Worm (Caenorhabditis elegans) whole organism, L3 larva: ENCODE data around the gene F46C3.2.

Experiments
- R02D3.7 ChIP-seq: fragments of 150-350 bp; optimal IDR thresholded peaks from 2 replicates; lab custom pipeline; 2014; ENCODE audit warnings: missing biosample characterization, missing genetic modification characterization
- ZK546.5 ChIP-seq: sonication (generic microtip); optimal IDR thresholded peaks from 2 replicates; lab custom pipeline; 2017; ENCODE audit warnings: missing biosample characterization, missing genetic modification characterization
- aly-2 ChIP-seq: fragments of 150-350 bp; optimal IDR thresholded peaks from 2 replicates; lab custom pipeline; 2014; ENCODE audit warnings: missing biosample characterization, missing genetic modification characterization
- ceh-16 ChIP-seq: sonication (generic microtip); optimal IDR thresholded peaks from 2 replicates; lab custom pipeline; 2017; ENCODE audit warnings: missing biosample characterization, missing genetic modification characterization
- ceh-28 ChIP-seq: fragments of 150-350 bp; optimal IDR thresholded peaks from 2 replicates; lab custom pipeline; 2014; ENCODE audit warnings: missing biosample characterization, missing genetic modification reagents, missing genetic modification characterization
- ceh-9 ChIP-seq: sonication (generic microtip); optimal IDR thresholded peaks from 2 replicates; lab custom pipeline; 2018; ENCODE audit warnings: missing biosample characterization, missing genetic modification characterization
- daf-12 ChIP-seq: fragments of 150-350 bp; optimal IDR thresholded peaks from 2 replicates; lab custom pipeline; 2014; ENCODE audit warnings: missing biosample characterization, missing genetic modification reagents, missing genetic modification characterization
- egl-27 ChIP-seq: sonication (generic microtip); optimal IDR thresholded peaks from 4 replicates; lab custom pipeline; 2017; ENCODE audit warnings: missing biosample characterization, missing genetic modification reagents, missing genetic modification characterization
- elt-2 ChIP-seq: sonication (generic microtip); optimal IDR thresholded peaks from 2 replicates; lab custom pipeline; 2016; ENCODE audit warnings: missing genetic modification reagents, mild to moderate bottlenecking, missing genetic modification characterization, missing compliant biosample characterization
- elt-3 ChIP-seq, 3 experiments: fragments of 150-350 bp in 1 of 3; sonication (generic microtip) in 2 of 3; optimal IDR thresholded peaks; 2 replicates in 2 of 3; 4 replicates in 1 of 3; lab custom pipeline; 2014 to 2017; ENCODE audit warnings: missing biosample characterization in 3 of 3, missing genetic modification characterization in 3 of 3
- eor-1 ChIP-seq, 2 experiments: fragments of 150-350 bp; optimal IDR thresholded peaks; 2 replicates each; lab custom pipeline; 2014 to 2018; ENCODE audit warnings: missing biosample characterization in 2 of 2, missing genetic modification characterization in 2 of 2
- fkh-2 ChIP-seq: fragments of 150-350 bp; optimal IDR thresholded peaks from 2 replicates; lab custom pipeline; 2014; ENCODE audit warnings: missing biosample characterization, missing genetic modification reagents, missing genetic modification characterization
- fos-1 ChIP-seq: fragments of 150-350 bp; optimal IDR thresholded peaks from 2 replicates; lab custom pipeline; 2014; ENCODE audit warnings: missing biosample characterization, missing genetic modification characterization
- hmg-11 ChIP-seq: sonication (generic microtip); optimal IDR thresholded peaks from 2 replicates; lab custom pipeline; 2016; ENCODE audit warnings: missing genetic modification characterization, missing compliant biosample characterization
- jun-1 ChIP-seq: fragments of 150-350 bp; optimal IDR thresholded peaks from 2 replicates; lab custom pipeline; 2014; ENCODE audit warnings: missing biosample characterization, missing genetic modification reagents, missing genetic modification characterization
- lin-15B ChIP-seq: fragments of 150-350 bp; optimal IDR thresholded peaks from 2 replicates; lab custom pipeline; 2014; ENCODE audit warnings: missing biosample characterization, missing genetic modification characterization
- lin-39 ChIP-seq: fragments of 150-350 bp; optimal IDR thresholded peaks from 2 replicates; lab custom pipeline; 2018; ENCODE audit warnings: missing biosample characterization, missing genetic modification reagents, missing genetic modification characterization
- lsy-12 ChIP-seq: sonication (generic microtip); optimal IDR thresholded peaks from 2 replicates; lab custom pipeline; 2016; ENCODE audit warnings: mild to moderate bottlenecking, missing genetic modification characterization, missing compliant biosample characterization
- mdl-1 ChIP-seq: fragments of 150-350 bp; optimal IDR thresholded peaks from 2 replicates; lab custom pipeline; 2014; ENCODE audit warnings: missing biosample characterization, missing genetic modification characterization
- mml-1 ChIP-seq: fragments of 150-350 bp; sonication (generic microtip); optimal IDR thresholded peaks from 3 replicates; lab custom pipeline; 2014; ENCODE audit warnings: missing biosample characterization, missing genetic modification characterization
- nfya-1 ChIP-seq: sonication (generic microtip); optimal IDR thresholded peaks from 2 replicates; lab custom pipeline; 2017; ENCODE audit warnings: missing genetic modification characterization, mild to moderate bottlenecking, missing compliant biosample characterization, antibody characterized with exemption, moderate library complexity; ENCODE audit not compliant: insufficient read depth
- nhr-12 ChIP-seq: fragments of 150-350 bp; optimal IDR thresholded peaks from 2 replicates; lab custom pipeline; 2014; ENCODE audit warnings: missing biosample characterization, missing genetic modification characterization
- nhr-23 ChIP-seq: fragments of 150-350 bp; optimal IDR thresholded peaks from 2 replicates; lab custom pipeline; 2014; ENCODE audit warnings: missing biosample characterization, missing genetic modification reagents, missing genetic modification characterization
- nhr-237 ChIP-seq: fragments of 150-350 bp; optimal IDR thresholded peaks from 2 replicates; lab custom pipeline; 2014; ENCODE audit warnings: missing biosample characterization, missing genetic modification characterization
- nhr-25 ChIP-seq: sonication (generic microtip); optimal IDR thresholded peaks from 2 replicates; lab custom pipeline; 2017; ENCODE audit warnings: missing biosample characterization, missing genetic modification characterization
- nhr-28 ChIP-seq: fragments of 150-350 bp; optimal IDR thresholded peaks from 2 replicates; lab custom pipeline; 2014; ENCODE audit warnings: missing biosample characterization, missing genetic modification characterization
- nhr-43 ChIP-seq: sonication (generic microtip); optimal IDR thresholded peaks from 2 replicates; lab custom pipeline; 2016; ENCODE audit warnings: mild to moderate bottlenecking, missing genetic modification characterization, missing compliant biosample characterization; ENCODE audit not compliant: poor library complexity, severe bottlenecking
- nhr-77 ChIP-seq: fragments of 150-350 bp; optimal IDR thresholded peaks from 2 replicates; lab custom pipeline; 2014; ENCODE audit warnings: missing biosample characterization, missing genetic modification characterization
- pqm-1 ChIP-seq: fragments of 150-350 bp; optimal IDR thresholded peaks from 2 replicates; lab custom pipeline; 2017; ENCODE audit warnings: missing biosample characterization, missing genetic modification characterization, inconsistent platforms
- snpc-4 ChIP-seq: fragments of 150-350 bp; optimal IDR thresholded peaks from 2 replicates; lab custom pipeline; 2014; ENCODE audit warnings: missing biosample characterization, missing genetic modification characterization
- unc-39 ChIP-seq: sonication (generic microtip); optimal IDR thresholded peaks from 4 replicates; lab custom pipeline; 2017; ENCODE audit warnings: missing biosample characterization, missing genetic modification characterization
- unc-62 ChIP-seq: fragments of 150-350 bp; sonication (generic microtip); optimal IDR thresholded peaks from 4 replicates; lab custom pipeline; 2014; ENCODE audit warnings: missing biosample characterization, missing genetic modification reagents, missing genetic modification characterization
- zag-1 ChIP-seq: fragments of 150-350 bp; optimal IDR thresholded peaks from 2 replicates; lab custom pipeline; 2014; ENCODE audit warnings: missing biosample characterization, missing genetic modification characterization
- ztf-11 ChIP-seq: fragments of 150-350 bp; optimal IDR thresholded peaks from 2 replicates; lab custom pipeline; 2014; ENCODE audit warnings: missing biosample characterization, missing genetic modification characterization
- ztf-4 ChIP-seq: fragments of 150-350 bp; optimal IDR thresholded peaks from 2 replicates; lab custom pipeline; 2014; ENCODE audit warnings: missing biosample characterization, missing genetic modification characterization

Gene F46C3.2

DNA sequence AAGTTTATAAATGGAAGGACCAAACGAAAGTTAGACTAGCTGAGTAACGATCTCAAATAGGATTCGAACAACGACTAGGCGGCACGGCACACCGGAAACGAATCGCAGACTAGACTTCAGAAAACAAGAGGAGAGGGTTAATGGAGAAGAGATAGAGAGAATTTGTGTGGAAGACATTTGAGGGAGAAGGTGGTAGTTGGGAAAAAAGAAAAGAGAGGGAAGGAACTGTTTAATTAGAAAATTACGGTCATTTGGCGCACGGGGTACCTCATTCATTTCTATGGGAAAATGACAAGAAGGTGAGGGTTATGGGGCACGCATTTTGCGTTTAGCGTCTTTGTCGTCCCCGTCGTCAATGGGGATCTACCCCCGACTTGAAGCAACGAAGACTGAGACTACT lies 35.7 kb upstream of the F46C3.2 start, which contains the start of gene F48C5.2:
F48C5.2 (minus strand) TSS at position 101 of the 400 bp plus-strand sequence.
- TF ChIP-seq unc-62 (GFP tag; lab: Kevin White, UChicago) (no peak), aly-2 (tag; lab: Kevin White, UChicago) (no peak), ceh-9 (tag; lab: Kevin White, UChicago) (no peak), ztf-11 (no peak), elt-3 (tag; optimal IDR thresholded peaks at IDR 0.05; lab: Kevin White, UChicago) (no peak), fos-1 (tag; lab: Kevin White, UChicago) (no peak), mdl-1 (tag; lab: Kevin White, UChicago) (no peak), nhr-77 (tag; lab: Kevin White, UChicago) (no peak), ceh-28 (no peak), snpc-4 (tag; lab: Kevin White, UChicago) (no peak), hmg-11 (tag; lab: Kevin White, UChicago) (no peak), lin-15B (no peak), nhr-28 (tag; lab: Kevin White, UChicago) (no peak), pqm-1 (no peak), R02D3.7 (tag; lab: Kevin White, UChicago) (no peak)

DNA sequence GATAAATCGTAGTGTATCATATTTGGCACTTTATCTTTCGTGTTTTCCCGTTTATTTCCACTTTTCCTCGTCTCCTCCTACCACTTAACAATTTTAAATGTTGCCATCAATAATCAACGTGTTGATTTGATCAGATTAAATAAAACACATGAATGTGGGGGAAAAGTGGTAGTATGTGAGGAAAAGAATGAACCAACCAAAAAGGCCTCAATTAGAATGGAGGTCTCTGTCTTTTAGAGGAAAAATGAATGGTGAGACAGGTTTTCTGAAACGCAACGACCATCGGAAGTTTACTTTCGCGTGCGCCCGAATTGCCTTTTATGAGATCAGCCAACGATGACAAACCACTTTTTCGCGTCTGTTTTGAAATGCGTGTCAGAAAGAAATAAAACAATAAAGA lies 33.7 kb upstream of the F46C3.2 start:
- TF ChIP-seq nhr-25 (tag; lab: Kevin White, UChicago): peak; percentile 33
- TF ChIP-seq nhr-237 (tag; lab: Kevin White, UChicago): no peak
- TF ChIP-seq ZK546.5 (tag; lab: Kevin White, UChicago): no peak
- no peak for TF ChIP-seq zag-1 (tag; lab: Kevin White, UChicago)
- TF ChIP-seq, all 47 proteins: peak for 1

DNA sequence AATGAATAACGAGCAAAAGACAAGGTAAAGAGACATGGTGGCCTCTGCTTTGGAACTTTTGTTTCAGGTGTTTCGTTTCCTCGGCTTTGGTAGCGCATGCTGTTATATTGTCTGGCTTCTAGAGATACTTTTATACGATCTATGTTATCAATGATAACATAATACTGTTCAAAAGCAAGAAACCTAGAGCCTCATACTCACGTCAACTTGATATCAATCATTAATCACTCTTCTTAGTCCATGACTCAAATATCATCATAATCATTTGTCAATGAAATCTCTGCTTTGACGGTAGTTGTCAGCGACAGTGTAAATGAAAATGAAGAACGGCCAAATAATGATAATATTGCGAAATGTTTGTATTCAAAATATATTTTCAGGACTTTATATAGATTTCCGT lies 31.7 kb upstream of the F46C3.2 start:
- TF ChIP-seq ZK546.5 (tag; lab: Kevin White, UChicago) (no peak), nhr-25 (tag; lab: Kevin White, UChicago) (peak; percentile 53), elt-2 (tag; lab: Kevin White, UChicago) (no peak), nhr-23 (peak; percentile 25), eor-1 (tag; optimal IDR thresholded peaks at IDR 0.05; lab: Kevin White, UChicago) (no peak), fkh-2 (tag; lab: Kevin White, UChicago) (no peak), aly-2 (tag; lab: Kevin White, UChicago) (no peak), lsy-12 (tag; lab: Kevin White, UChicago) (no peak), ceh-16 (no peak), R02D3.7 (tag; lab: Kevin White, UChicago) (peak; percentile 11), elt-3 (tag; optimal IDR thresholded peaks at IDR 0.05; lab: Kevin White, UChicago) (peak in 2 of 3 experiments; percentile 86 to 93), unc-39 (tag; lab: Kevin White, UChicago) (no peak)
- TF ChIP-seq, all 47 proteins: peak for 4

DNA sequence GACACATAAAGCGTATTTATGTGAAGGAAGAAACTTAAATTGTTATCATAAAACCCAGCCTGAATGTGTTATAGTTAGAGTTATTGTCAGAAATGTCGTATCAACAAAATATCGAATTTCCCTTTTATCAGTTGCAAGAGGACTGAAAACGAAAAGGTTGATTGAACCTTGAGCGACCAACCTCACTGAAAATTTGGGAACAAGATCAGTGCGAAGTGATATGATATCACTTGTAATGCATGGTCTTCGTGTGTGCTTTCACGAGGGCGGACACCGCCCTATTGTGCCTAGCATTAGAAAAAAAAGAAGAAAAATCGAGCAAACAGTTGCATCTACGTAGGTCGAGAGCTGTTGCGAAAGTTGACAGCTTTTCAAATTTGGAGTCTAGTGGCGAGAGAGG lies 29.1 kb upstream of the F46C3.2 start:
- TF ChIP-seq nhr-28 (tag; lab: Kevin White, UChicago) (no peak), aly-2 (tag; lab: Kevin White, UChicago) (no peak), egl-27 (tag; lab: Kevin White, UChicago) (peak; percentile 57), lin-15B (no peak), ztf-4 (no peak), R02D3.7 (tag; lab: Kevin White, UChicago) (no peak), pqm-1 (peak; percentile 66), elt-2 (tag; lab: Kevin White, UChicago) (peak; percentile 91), lin-39 (tag; lab: Kevin White, UChicago) (no peak), nfya-1 (no peak), lsy-12 (tag; lab: Kevin White, UChicago) (no peak), daf-12 (no peak), ztf-11 (no peak), nhr-25 (tag; lab: Kevin White, UChicago) (no peak), jun-1 (tag; lab: Kevin White, UChicago) (peak; percentile 25), unc-39 (tag; lab: Kevin White, UChicago) (no peak), unc-62 (GFP tag; lab: Kevin White, UChicago) (no peak), mml-1 (tag; lab: Kevin White, UChicago) (no peak), nhr-43 (tag; lab: Kevin White, UChicago) (no peak), ceh-28 (no peak), nhr-12 (tag; lab: Kevin White, UChicago) (no peak)
